Fruit fly (Drosophila melanogaster) whole organism, prepupa: ENCODE measurements around the gene Cyp310a1.

Experiments used
- CG16779 ChIP-seq: fragments of 200-800 bp; sonication (Bioruptor generic); optimal IDR thresholded peaks from 3 replicates; lab custom pipeline; 2017; ENCODE audit warnings: missing biosample characterization, mild to moderate bottlenecking, missing genetic modification characterization
- CG4318 ChIP-seq: fragments of 200-800 bp; sonication (Bioruptor generic); optimal IDR thresholded peaks from 3 replicates; lab custom pipeline; 2017; ENCODE audit warnings: missing biosample characterization, mild to moderate bottlenecking, missing genetic modification characterization
- CG7368 ChIP-seq: fragments of 200-800 bp; sonication (Bioruptor generic); optimal IDR thresholded peaks from 3 replicates; lab custom pipeline; 2016; ENCODE audit warnings: missing biosample characterization, missing genetic modification characterization
- Eip93F ChIP-seq: fragments of 200-800 bp; sonication (Bioruptor generic); optimal IDR thresholded peaks from 2 replicates; lab custom pipeline; 2016; ENCODE audit warnings: missing biosample characterization, mild to moderate bottlenecking, missing genetic modification characterization
- net ChIP-seq: fragments of 200-800 bp; sonication (Bioruptor generic); optimal IDR thresholded peaks from 3 replicates; lab custom pipeline; 2016; ENCODE audit warnings: missing biosample characterization, missing genetic modification characterization
- salr ChIP-seq, 2 experiments: fragments of 200-800 bp; sonication (Bioruptor generic); optimal IDR thresholded peaks; 3 replicates each; lab custom pipeline; 2016 to 2018; ENCODE audit warnings: missing biosample characterization in 2 of 2, missing genetic modification characterization in 2 of 2, mild to moderate bottlenecking in 1 of 2

DNA sequence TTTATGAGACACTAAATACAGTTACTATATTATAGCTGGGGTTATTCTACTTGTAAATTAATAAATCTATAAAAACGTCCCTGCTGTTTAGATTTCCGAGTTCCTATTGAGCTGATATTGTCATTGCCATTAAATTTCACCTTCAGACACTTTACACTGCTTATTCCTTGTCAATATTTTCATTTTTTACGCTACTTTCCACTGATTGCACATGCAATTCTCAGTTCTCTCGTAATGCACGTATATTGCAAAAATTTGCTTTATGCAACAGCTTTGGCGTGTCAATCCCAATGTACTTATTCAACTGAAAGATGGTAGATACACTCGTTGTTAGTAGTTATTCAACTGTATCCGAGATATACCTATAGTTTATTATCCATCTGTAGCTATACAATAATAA lies 20.4 kb downstream of the Cyp310a1 start:
- TF ChIP-seq CG16779 (no peak), CG7368 (GFP tag; lab: Kevin White, UChicago) (no peak), salr (GFP tag; optimal IDR thresholded peaks at IDR 0.05; lab: Kevin White, UChicago) (no peak), CG4318 (GFP tag; lab: Kevin White, UChicago) (no peak), net (no peak), Eip93F (GFP tag; lab: Kevin White, UChicago) (no peak)
